Fruit fly (Drosophila melanogaster) whole organism, embryonic: ENCODE data around the gene Rh5.

Experiments
- Asciz ChIP-seq: fragments of 200-800 bp; sonication (Bioruptor generic); optimal IDR thresholded peaks from 2 replicates; lab custom pipeline; 2017; ENCODE audit warnings: missing biosample characterization, mild to moderate bottlenecking, missing genetic modification characterization, missing genetic modification reagents
- BEAF-32 ChIP-seq: fragments of 200-800 bp; sonication (Bioruptor generic); optimal IDR thresholded peaks from 3 replicates; lab custom pipeline; 2017; ENCODE audit warnings: missing biosample characterization, missing genetic modification characterization, mild to moderate bottlenecking, moderate library complexity, missing genetic modification reagents
- CG10147 ChIP-seq: fragments of 200-800 bp; sonication (Bioruptor generic); optimal IDR thresholded peaks from 2 replicates; lab custom pipeline; 2019; ENCODE audit warnings: missing biosample characterization, mild to moderate bottlenecking, missing genetic modification characterization, moderate library complexity
- CG13424 ChIP-seq: fragments of 200-800 bp; sonication (Bioruptor generic); optimal IDR thresholded peaks from 2 replicates; lab custom pipeline; 2019; ENCODE audit warnings: missing biosample characterization, mild to moderate bottlenecking, missing genetic modification characterization, moderate library complexity
- CG13624 ChIP-seq: fragments of 200-800 bp; sonication (Bioruptor generic); optimal IDR thresholded peaks from 2 replicates; lab custom pipeline; 2016; ENCODE audit warnings: missing biosample characterization, missing genetic modification characterization
- CG1529 ChIP-seq: fragments of 200-800 bp; sonication (Bioruptor generic); optimal IDR thresholded peaks from 3 replicates; lab custom pipeline; 2018; ENCODE audit warnings: missing biosample characterization, missing genetic modification characterization
- CG16863 ChIP-seq: fragments of 200-800 bp; sonication (Bioruptor generic); optimal IDR thresholded peaks from 3 replicates; lab custom pipeline; 2016; ENCODE audit warnings: missing biosample characterization, missing genetic modification characterization
- CG18619 ChIP-seq: fragments of 200-800 bp; sonication (Bioruptor generic); optimal IDR thresholded peaks from 3 replicates; lab custom pipeline; 2017; ENCODE audit warnings: missing biosample characterization, mild to moderate bottlenecking, missing genetic modification characterization
- CG30403 ChIP-seq: fragments of 200-800 bp; sonication (Bioruptor generic); optimal IDR thresholded peaks from 3 replicates; lab custom pipeline; 2016; ENCODE audit warnings: missing biosample characterization, missing genetic modification characterization
- CG4404 ChIP-seq: fragments of 200-800 bp; sonication (Bioruptor generic); IDR thresholded peaks from 2 replicates; pipeline ENCODE4 v1.3.6; 2022; ENCODE audit warnings: missing biosample characterization, missing genetic modification characterization
- CG6683 ChIP-seq: fragments of 200-800 bp; sonication (Bioruptor generic); optimal IDR thresholded peaks from 2 replicates; lab custom pipeline; 2017; ENCODE audit warnings: missing biosample characterization, mild to moderate bottlenecking, missing genetic modification characterization, missing genetic modification reagents
- CG6854 ChIP-seq: fragments of 200-800 bp; sonication (Bioruptor generic); optimal IDR thresholded peaks from 3 replicates; lab custom pipeline; 2017; ENCODE audit warnings: missing biosample characterization, mild to moderate bottlenecking, missing genetic modification characterization
- CG7839 ChIP-seq: fragments of 200-800 bp; sonication (Bioruptor generic); optimal IDR thresholded peaks from 3 replicates; lab custom pipeline; 2018; ENCODE audit warnings: missing biosample characterization, mild to moderate bottlenecking, missing genetic modification characterization, moderate library complexity
- CG7987 ChIP-seq: fragments of 200-800 bp; sonication (Bioruptor generic); optimal IDR thresholded peaks from 2 replicates; lab custom pipeline; 2018; ENCODE audit warnings: missing biosample characterization, mild to moderate bottlenecking, missing genetic modification characterization, moderate library complexity
- CG8388 ChIP-seq: fragments of 200-800 bp; sonication (Bioruptor generic); optimal IDR thresholded peaks from 2 replicates; lab custom pipeline; 2019; ENCODE audit warnings: missing biosample characterization, mild to moderate bottlenecking, missing genetic modification characterization, moderate library complexity
- CG8944 ChIP-seq: fragments of 200-800 bp; sonication (Bioruptor generic); optimal IDR thresholded peaks from 3 replicates; lab custom pipeline; 2016; ENCODE audit warnings: missing biosample characterization, missing genetic modification characterization
- Dip2 ChIP-seq: fragments of 200-800 bp; sonication (Bioruptor generic); IDR thresholded peaks from 2 replicates; pipeline ENCODE4 v1.3.6; 2022; ENCODE audit warnings: missing biosample characterization, missing genetic modification characterization
- ERR ChIP-seq: fragments of 200-800 bp; sonication (Bioruptor generic); optimal IDR thresholded peaks from 2 replicates; lab custom pipeline; 2016; ENCODE audit warnings: missing biosample characterization, missing genetic modification characterization
- Ets65A ChIP-seq: fragments of 200-800 bp; sonication (Bioruptor generic); peaks from one replicate; lab custom pipeline; 2016; ENCODE audit warnings: missing biosample characterization, missing genetic modification characterization
- Fer2 ChIP-seq: fragments of 200-800 bp; sonication (Bioruptor generic); optimal IDR thresholded peaks from 2 replicates; lab custom pipeline; 2018; ENCODE audit warnings: missing biosample characterization, mild to moderate bottlenecking, missing genetic modification characterization, moderate library complexity
- Jarid2 ChIP-seq: fragments of 200-800 bp; sonication (Bioruptor generic); optimal IDR thresholded peaks from 3 replicates; lab custom pipeline; 2017; ENCODE audit warnings: mild to moderate bottlenecking, missing biosample characterization, missing genetic modification reagents, missing genetic modification characterization
- Max ChIP-seq: fragments of 200-800 bp; sonication (Bioruptor generic); optimal IDR thresholded peaks from 2 replicates; lab custom pipeline; 2016; ENCODE audit warnings: missing biosample characterization, mild to moderate bottlenecking, missing genetic modification characterization
- PHDP ChIP-seq: fragments of 200-800 bp; sonication (Bioruptor generic); optimal IDR thresholded peaks from 3 replicates; lab custom pipeline; 2018; ENCODE audit warnings: missing biosample characterization, mild to moderate bottlenecking, missing genetic modification characterization, moderate library complexity
- Six4 ChIP-seq: fragments of 200-800 bp; sonication (Bioruptor generic); optimal IDR thresholded peaks from 2 replicates; lab custom pipeline; 2016; ENCODE audit warnings: missing biosample characterization, missing genetic modification characterization
- Vsx1 ChIP-seq: fragments of 200-800 bp; sonication (Bioruptor generic); optimal IDR thresholded peaks from 2 replicates; lab custom pipeline; 2017; ENCODE audit warnings: missing biosample characterization, mild to moderate bottlenecking, missing genetic modification characterization, missing genetic modification reagents
- Xbp1 ChIP-seq: fragments of 200-800 bp; sonication (Bioruptor generic); optimal IDR thresholded peaks from 3 replicates; lab custom pipeline; 2016; ENCODE audit warnings: missing biosample characterization, mild to moderate bottlenecking, missing genetic modification characterization
- ase ChIP-seq: fragments of 200-800 bp; sonication (Bioruptor generic); IDR thresholded peaks from 3 replicates; pipeline ENCODE4 v1.3.6; 2022; ENCODE audit warnings: missing biosample characterization, missing genetic modification characterization
- bigmax ChIP-seq: fragments of 200-800 bp; sonication (Bioruptor generic); optimal IDR thresholded peaks from 2 replicates; lab custom pipeline; 2018; ENCODE audit warnings: missing biosample characterization, mild to moderate bottlenecking, missing genetic modification characterization
- btn ChIP-seq: fragments of 200-800 bp; sonication (Bioruptor generic); optimal IDR thresholded peaks from 2 replicates; lab custom pipeline; 2016; ENCODE audit warnings: missing biosample characterization, missing genetic modification characterization
- chm ChIP-seq: fragments of 200-800 bp; sonication (Bioruptor generic); IDR thresholded peaks from 2 replicates; pipeline ENCODE4 v1.3.6; 2022; ENCODE audit warnings: missing biosample characterization, missing genetic modification characterization
- disco-r ChIP-seq: fragments of 200-800 bp; sonication (Bioruptor generic); optimal IDR thresholded peaks from 2 replicates; lab custom pipeline; 2016; ENCODE audit warnings: missing biosample characterization, missing genetic modification characterization
- ems ChIP-seq: fragments of 200-800 bp; sonication (Bioruptor generic); optimal IDR thresholded peaks from 3 replicates; lab custom pipeline; 2016; ENCODE audit warnings: missing biosample characterization, missing genetic modification characterization
- en ChIP-seq: fragments of 200-800 bp; sonication (Bioruptor generic); optimal IDR thresholded peaks from 2 replicates; lab custom pipeline; 2016; ENCODE audit warnings: missing biosample characterization, missing genetic modification characterization
- gce ChIP-seq: fragments of 200-800 bp; sonication (Bioruptor generic); IDR thresholded peaks from 3 replicates; pipeline ENCODE4 v1.3.6; 2022; ENCODE audit warnings: missing biosample characterization, missing genetic modification characterization
- gcm2 ChIP-seq: fragments of 200-800 bp; sonication (Bioruptor generic); optimal IDR thresholded peaks from 2 replicates; lab custom pipeline; 2016; ENCODE audit warnings: missing biosample characterization, missing genetic modification characterization
- ham ChIP-seq: fragments of 200-800 bp; sonication (Bioruptor generic); IDR thresholded peaks from 2 replicates; pipeline ENCODE4 v1.3.6; 2022; ENCODE audit warnings: missing biosample characterization, missing genetic modification characterization
- nmo ChIP-seq: fragments of 200-800 bp; sonication (Bioruptor generic); optimal IDR thresholded peaks from 2 replicates; lab custom pipeline; 2018; ENCODE audit warnings: missing biosample characterization, mild to moderate bottlenecking, missing genetic modification characterization, moderate library complexity
- pan ChIP-seq, 4 experiments: fragments of >200 bp in 3 of 4; fragments of 200-800 bp in 1 of 4; sonication (Bioruptor generic) in 1 of 4; optimal IDR thresholded peaks in 3 of 4; IDR thresholded peaks in 1 of 4; 2 replicates each; pipeline versions ENCODE4 v1.3.6 to Lab custom; 2017 to 2022; ENCODE audit warnings: missing biosample characterization in 2 of 4, missing genetic modification characterization in 2 of 4, mixed read lengths in 1 of 4
- pita ChIP-seq: fragments of 200-800 bp; sonication (Bioruptor generic); optimal IDR thresholded peaks from 2 replicates; lab custom pipeline; 2017; ENCODE audit warnings: missing biosample characterization, mild to moderate bottlenecking, missing genetic modification characterization
- pros ChIP-seq: fragments of 200-800 bp; sonication (Bioruptor generic); optimal IDR thresholded peaks from 3 replicates; lab custom pipeline; 2019; ENCODE audit warnings: missing biosample characterization, mild to moderate bottlenecking, missing genetic modification characterization, moderate library complexity
- ranshi ChIP-seq: fragments of 200-800 bp; sonication (Bioruptor generic); IDR thresholded peaks from 2 replicates; pipeline ENCODE4 v1.3.6; 2022; ENCODE audit warnings: missing biosample characterization, missing genetic modification characterization
- run ChIP-seq: fragments of 200-800 bp; sonication (Bioruptor generic); optimal IDR thresholded peaks from 3 replicates; lab custom pipeline; 2018; ENCODE audit warnings: missing biosample characterization, mild to moderate bottlenecking, missing genetic modification characterization
- sd ChIP-seq: fragments of 200-800 bp; sonication (Bioruptor generic); optimal IDR thresholded peaks from 3 replicates; lab custom pipeline; 2018; ENCODE audit warnings: missing biosample characterization, mild to moderate bottlenecking, missing genetic modification characterization, moderate library complexity
- ssp ChIP-seq: fragments of 200-800 bp; sonication (Bioruptor generic); IDR thresholded peaks from 2 replicates; pipeline ENCODE4 v1.3.6; 2022; ENCODE audit warnings: missing biosample characterization, missing genetic modification characterization
- tgo ChIP-seq: fragments of 200-800 bp; sonication (Bioruptor generic); IDR thresholded peaks from 3 replicates; pipeline ENCODE4 v1.3.6; 2022; ENCODE audit warnings: missing biosample characterization, missing genetic modification characterization
- tll ChIP-seq, 2 experiments: fragments of 200-800 bp in 1 of 2; fragments of >200 bp in 1 of 2; sonication (Bioruptor generic) in 1 of 2; optimal IDR thresholded peaks; 2 replicates each; lab custom pipeline; 2017 to 2019; ENCODE audit warnings: missing biosample characterization in 2 of 2, missing genetic modification characterization in 2 of 2, mild to moderate bottlenecking in 1 of 2, moderate library complexity in 1 of 2
- tup ChIP-seq: fragments of 200-800 bp; sonication (Bioruptor generic); optimal IDR thresholded peaks from 2 replicates; lab custom pipeline; 2016; ENCODE audit warnings: missing biosample characterization, mild to moderate bottlenecking, missing genetic modification characterization, moderate library complexity
- zen2 ChIP-seq: fragments of 200-800 bp; sonication (Bioruptor generic); IDR thresholded peaks from 3 replicates; pipeline ENCODE4 v1.3.6; 2022; ENCODE audit warnings: missing biosample characterization, missing genetic modification characterization; ENCODE audit not compliant: partially characterized antibody

The Rh5 gene

dm6 chr2L:12004211-12004979 is 3.6 kb upstream of the Rh5 start (continued):
- TF ChIP-seq ase (GFP tag; lab: Robert Waterston, UW) = no peak
- TF ChIP-seq chm = no peak
- peak; percentile 22 for TF ChIP-seq CG7839 (tag; lab: Kevin White, UChicago)
- TF ChIP-seq ssp (GFP tag; lab: Robert Waterston, UW) = no peak
- TF ChIP-seq CG18619 = peak; percentile 79
- peak; percentile 24 for TF ChIP-seq Max (GFP tag; lab: Kevin White, UChicago)
- TF ChIP-seq ranshi = no peak
- TF ChIP-seq CG10147 = peak; percentile 39
- no peak for TF ChIP-seq CG4404 (GFP tag; lab: Robert Waterston, UW)
- TF ChIP-seq Jarid2 (GFP tag; lab: Kevin White, UChicago) = peak; percentile 56
- peak; percentile 30 for TF ChIP-seq en
- peak; percentile 50 for TF ChIP-seq bigmax (GFP tag; lab: Kevin White, UChicago)
- peak; percentile 2 for TF ChIP-seq disco-r (GFP tag; lab: Kevin White, UChicago)
- peak; percentile 46 for TF ChIP-seq tup (GFP tag; lab: Kevin White, UChicago)
- no peak for TF ChIP-seq Dip2 (GFP tag; lab: Robert Waterston, UW)
- TF ChIP-seq pan (optimal IDR thresholded peaks at IDR 0.05; lab: Kevin White, UChicago) = no peak
- no peak for TF ChIP-seq pan (GFP tag; optimal IDR thresholded peaks at IDR 0.05 in 1 of 2, IDR thresholded peaks at IDR 0.05 in 1 of 2)
- TF ChIP-seq gce (GFP tag; lab: Robert Waterston, UW) = no peak
- TF ChIP-seq ems = peak; percentile 19
- TF ChIP-seq Fer2 (tag; lab: Kevin White, UChicago) = no peak
- peak; percentile 62 for TF ChIP-seq CG7987
- peak; percentile 76 for TF ChIP-seq CG13424 (tag; lab: Kevin White, UChicago)
- TF ChIP-seq CG13624 (GFP tag; lab: Kevin White, UChicago) = no peak
- no peak for TF ChIP-seq nmo (GFP tag; lab: Kevin White, UChicago)
- no peak for TF ChIP-seq tll (GFP tag; optimal IDR thresholded peaks at IDR 0.05; lab: Kevin White, UChicago)
- TF ChIP-seq PHDP (tag; lab: Kevin White, UChicago) = peak; percentile 80
- TF ChIP-seq ham (GFP tag; lab: Robert Waterston, UW) = no peak
- TF ChIP-seq Xbp1 (GFP tag; lab: Kevin White, UChicago) = peak; percentile 17
- peak; percentile 32 for TF ChIP-seq ERR (GFP tag; lab: Kevin White, UChicago)
- peak; percentile 69 for TF ChIP-seq CG6683 (GFP tag; lab: Kevin White, UChicago)
- peak; percentile 77 for TF ChIP-seq run (tag; lab: Kevin White, UChicago)
- TF ChIP-seq CG8944 (GFP tag; lab: Kevin White, UChicago) = peak; percentile 24
- TF ChIP-seq CG16863 (GFP tag; lab: Kevin White, UChicago) = peak; percentile 63
- peak; percentile 58 for TF ChIP-seq BEAF-32
- TF ChIP-seq tgo = no peak
- no peak for TF ChIP-seq zen2 (GFP tag; lab: Robert Waterston, UW)
- peak; percentile 63 for TF ChIP-seq Ets65A (GFP tag; lab: Kevin White, UChicago)
- TF ChIP-seq pros (GFP tag; lab: Kevin White, UChicago) = peak; percentile 62
- peak; percentile 47 for TF ChIP-seq Six4 (GFP tag; lab: Kevin White, UChicago)
- peak; percentile 77 for TF ChIP-seq CG6854 (GFP tag; lab: Kevin White, UChicago)
- TF ChIP-seq pita (GFP tag; lab: Kevin White, UChicago) = no peak
- peak; percentile 12 for TF ChIP-seq btn
- no peak for TF ChIP-seq CG30403
- peak; percentile 88 for TF ChIP-seq Vsx1 (GFP tag; lab: Kevin White, UChicago)
- TF ChIP-seq gcm2 (GFP tag; lab: Kevin White, UChicago) = peak; percentile 5
- TF ChIP-seq CG8388 = peak; percentile 64
- peak; percentile 82 for TF ChIP-seq CG1529 (GFP tag; lab: Kevin White, UChicago)
- peak; percentile 100 for TF ChIP-seq sd
- peak; percentile 85 for TF ChIP-seq Asciz
